Fruit fly (Drosophila melanogaster): ENCODE results near the gene JMJD6.

JMJD6 gene

dm6 chr3R:22397068-22397700 is 35.0 kb upstream of the JMJD6 start (continued):
- TF ChIP-seq CG16813 (GFP tag; IDR thresholded peaks at IDR 0.05; ENCODE audit: partially characterized antibody) (peak; percentile 80), E2f1 (GFP tag; IDR thresholded peaks at IDR 0.05) (no peak), CG7271 (tag; optimal IDR thresholded peaks at IDR 0.05) (no peak), CG10147 (GFP tag; optimal IDR thresholded peaks at IDR 0.05) (peak; percentile 21), CG7963 (GFP tag; IDR thresholded peaks at IDR 0.05; ENCODE audit: partially characterized antibody) (peak; percentile 88), sisA (GFP tag; IDR thresholded peaks at IDR 0.05) (no peak), gro (GFP tag; optimal IDR thresholded peaks at IDR 0.05) (no peak), tap (tag; optimal IDR thresholded peaks at IDR 0.05) (no peak), CG12659 (GFP tag; optimal IDR thresholded peaks at IDR 0.05) (no peak), CG12391 (tag; optimal IDR thresholded peaks at IDR 0.05) (peak; percentile 22), CG1024 (GFP tag; IDR thresholded peaks at IDR 0.05) (no peak), Sox102F (GFP tag; optimal IDR thresholded peaks at IDR 0.05) (no peak), Bteb2 (GFP tag; optimal IDR thresholded peaks at IDR 0.05) (no peak), cwo (GFP tag; optimal IDR thresholded peaks at IDR 0.05) (no peak), Atf6 (GFP tag; IDR thresholded peaks at IDR 0.05) (0 out of 2 replicates have a peak, but pooled peaks have one; percentile 27), CG10431 (GFP tag; optimal IDR thresholded peaks at IDR 0.05) (peak; percentile 53), Dfd (GFP tag; optimal IDR thresholded peaks at IDR 0.05) (peak in 1 of 2 experiments; percentile 93), kni (GFP tag; optimal IDR thresholded peaks at IDR 0.05) (no peak), zfh2 (GFP tag; optimal IDR thresholded peaks at IDR 0.05) (no peak), h (optimal IDR thresholded peaks at IDR 0.05) (no peak), ab (GFP tag; optimal IDR thresholded peaks at IDR 0.05) (no peak), CG42726 (GFP tag; IDR thresholded peaks at IDR 0.05; ENCODE audit: partially characterized antibody) (peak; percentile 96), CG13287 (GFP tag; IDR thresholded peaks at IDR 0.05; ENCODE audit: partially characterized antibody) (peak; percentile 54; the same call in 1 of the 2 replicates), D19B (GFP tag; optimal IDR thresholded peaks at IDR 0.05) (no peak), CG4360 (GFP tag; IDR thresholded peaks at IDR 0.05) (0 out of 2 replicates have a peak, but pooled peaks have one; percentile 16), hkb (optimal IDR thresholded peaks at IDR 0.05) (peak; percentile 55), hkb (GFP tag; IDR thresholded peaks at IDR 0.05) (no peak), CG1602 (GFP tag; optimal IDR thresholded peaks at IDR 0.05) (no peak), ftz-f1 (GFP tag; optimal IDR thresholded peaks at IDR 0.05) (peak; percentile 84), HmgZ (tag; optimal IDR thresholded peaks at IDR 0.05) (peak; percentile 37), CrebB (tag; optimal IDR thresholded peaks at IDR 0.05) (no peak), MESR4 (GFP tag; optimal IDR thresholded peaks at IDR 0.05) (no peak), CG2120 (GFP tag; optimal IDR thresholded peaks at IDR 0.05) (no peak), BtbVII (GFP tag; optimal IDR thresholded peaks at IDR 0.05) (no peak), Hr3 (GFP tag; optimal IDR thresholded peaks at IDR 0.05) (no peak), ham (GFP tag; IDR thresholded peaks at IDR 0.05) (no peak), sna (GFP tag; IDR thresholded peaks at IDR 0.05; ENCODE audit: partially characterized antibody) (peak; percentile 62; the same call in 1 of the 2 replicates), fru (optimal IDR thresholded peaks at IDR 0.05) (no peak), Dp (GFP tag; optimal IDR thresholded peaks at IDR 0.05) (no peak), ara (GFP tag; IDR thresholded peaks at IDR 0.05) (no peak)

dm6 chr3R:22396238-22396772 is 34.1 kb upstream of the JMJD6 start:
- peak; percentile 55; the same call in 1 of the 3 replicates for TF ChIP-seq Opbp (GFP tag; IDR thresholded peaks at IDR 0.05; ENCODE audit: partially characterized antibody)
- peak; percentile 66 for TF ChIP-seq CG16813 (GFP tag; IDR thresholded peaks at IDR 0.05; ENCODE audit: partially characterized antibody)
- 0 out of 3 replicates have a peak, but pooled peaks have one; percentile 31 for TF ChIP-seq mld (GFP tag; IDR thresholded peaks at IDR 0.05; ENCODE audit: partially characterized antibody)
- TF ChIP-seq org-1 (GFP tag; optimal IDR thresholded peaks at IDR 0.05) = no peak
- TF ChIP-seq amos (GFP tag; IDR thresholded peaks at IDR 0.05; ENCODE audit: partially characterized antibody) = peak; percentile 78; the same call in 1 of the 2 replicates
- peak; percentile 88 for TF ChIP-seq exex (tag; optimal IDR thresholded peaks at IDR 0.05)
- TF ChIP-seq Bgb (GFP tag; IDR thresholded peaks at IDR 0.05; ENCODE audit: partially characterized antibody) = peak; percentile 50; the same call in 1 of the 2 replicates
- TF ChIP-seq nau (GFP tag; optimal IDR thresholded peaks at IDR 0.05) = no peak
- peak; percentile 73 for TF ChIP-seq grn (GFP tag; optimal IDR thresholded peaks at IDR 0.05)
- no peak for TF ChIP-seq usp (GFP tag; optimal IDR thresholded peaks at IDR 0.05)
- no peak for TF ChIP-seq CG14441 (GFP tag; IDR thresholded peaks at IDR 0.05)
- peak; percentile 7; the same call in 1 of the 2 replicates for TF ChIP-seq Scr (GFP tag; IDR thresholded peaks at IDR 0.05; ENCODE audit: partially characterized antibody)

All from whole organism, embryonic.